Fruit fly (Drosophila melanogaster) whole organism, embryonic: ENCODE measurements around the gene msps.

Source experiments
- Atf-2 ChIP-seq: fragments of 200-800 bp; sonication (Bioruptor generic); optimal IDR thresholded peaks from 2 replicates; lab custom pipeline; 2016; ENCODE audit warnings: missing biosample characterization, missing genetic modification characterization
- Bteb2 ChIP-seq: fragments of 200-800 bp; sonication (Bioruptor generic); optimal IDR thresholded peaks from 2 replicates; lab custom pipeline; 2016; ENCODE audit warnings: missing biosample characterization, missing genetic modification characterization
- CG11456 ChIP-seq: fragments of 200-800 bp; sonication (Bioruptor generic); IDR thresholded peaks from 3 replicates; pipeline ENCODE4 v1.3.6; 2022; ENCODE audit warnings: missing biosample characterization, missing genetic modification characterization
- CG11504 ChIP-seq: fragments of 200-800 bp; sonication (Bioruptor generic); optimal IDR thresholded peaks from 3 replicates; lab custom pipeline; 2019; ENCODE audit warnings: missing biosample characterization, mild to moderate bottlenecking, missing genetic modification characterization, moderate library complexity
- CG11696 ChIP-seq: fragments of 200-800 bp; sonication (Bioruptor generic); IDR thresholded peaks from 2 replicates; pipeline ENCODE4 v1.3.6; 2022; ENCODE audit warnings: missing biosample characterization, missing genetic modification characterization
- CG12744 ChIP-seq: fragments of 200-800 bp; sonication (Bioruptor generic); optimal IDR thresholded peaks from 2 replicates; lab custom pipeline; 2016; ENCODE audit warnings: missing biosample characterization, missing genetic modification characterization
- CG13123 ChIP-seq: fragments of 200-800 bp; sonication (Bioruptor generic); optimal IDR thresholded peaks from 2 replicates; lab custom pipeline; 2016; ENCODE audit warnings: missing biosample characterization, missing genetic modification characterization
- CG13287 ChIP-seq: fragments of 200-800 bp; sonication (Bioruptor generic); IDR thresholded peaks from 2 replicates; pipeline ENCODE4 v1.3.6; 2022; ENCODE audit warnings: missing biosample characterization, missing genetic modification characterization; ENCODE audit not compliant: partially characterized antibody
- CG13296 ChIP-seq: fragments of 200-800 bp; sonication (Bioruptor generic); optimal IDR thresholded peaks from 3 replicates; lab custom pipeline; 2018; ENCODE audit warnings: missing biosample characterization, mild to moderate bottlenecking, missing genetic modification characterization
- CG15479 ChIP-seq: fragments of 200-800 bp; sonication (Bioruptor generic); optimal IDR thresholded peaks from 3 replicates; lab custom pipeline; 2019; ENCODE audit warnings: missing biosample characterization, mild to moderate bottlenecking, missing genetic modification characterization, moderate library complexity
- CG15601 ChIP-seq: fragments of 200-800 bp; sonication (Bioruptor generic); optimal IDR thresholded peaks from 3 replicates; lab custom pipeline; 2019; ENCODE audit warnings: missing biosample characterization, mild to moderate bottlenecking, missing genetic modification characterization, moderate library complexity
- CG17361 ChIP-seq: fragments of 200-800 bp; sonication (Bioruptor generic); IDR thresholded peaks from 3 replicates; pipeline ENCODE4 v1.3.6; 2022; ENCODE audit warnings: missing biosample characterization, missing genetic modification characterization
- CG18011 ChIP-seq: fragments of 200-800 bp; sonication (Bioruptor generic); optimal IDR thresholded peaks from 2 replicates; lab custom pipeline; 2017; ENCODE audit warnings: missing biosample characterization, missing genetic modification characterization, mild to moderate bottlenecking, moderate library complexity, missing genotype
- CG18262 ChIP-seq: fragments of 200-800 bp; optimal IDR thresholded peaks from 3 replicates; lab custom pipeline; 2019; ENCODE audit warnings: missing biosample characterization, mild to moderate bottlenecking, missing genetic modification characterization, moderate library complexity
- CG30431 ChIP-seq: fragments of 200-800 bp; sonication (Bioruptor generic); optimal IDR thresholded peaks from 2 replicates; lab custom pipeline; 2017; ENCODE audit warnings: missing biosample characterization, missing genetic modification characterization
- CG34376 ChIP-seq: fragments of 200-800 bp; sonication (Bioruptor generic); optimal IDR thresholded peaks from 2 replicates; lab custom pipeline; 2018; ENCODE audit warnings: missing biosample characterization, mild to moderate bottlenecking, missing genetic modification characterization
- CG4404 ChIP-seq: fragments of 200-800 bp; sonication (Bioruptor generic); IDR thresholded peaks from 2 replicates; pipeline ENCODE4 v1.3.6; 2022; ENCODE audit warnings: missing biosample characterization, missing genetic modification characterization
- CG4707 ChIP-seq: fragments of 200-800 bp; sonication (Bioruptor generic); optimal IDR thresholded peaks from 2 replicates; lab custom pipeline; 2018; ENCODE audit warnings: missing biosample characterization, mild to moderate bottlenecking, missing genetic modification characterization, moderate library complexity
- CG6175 ChIP-seq: fragments of 200-800 bp; sonication (Bioruptor generic); IDR thresholded peaks from 3 replicates; pipeline ENCODE4 v1.3.6; 2022; ENCODE audit warnings: missing biosample characterization, missing genetic modification characterization
- CG6254 ChIP-seq: fragments of 200-800 bp; sonication (Bioruptor generic); optimal IDR thresholded peaks from 3 replicates; lab custom pipeline; 2017; ENCODE audit warnings: mild to moderate bottlenecking, missing biosample characterization, missing genetic modification reagents, missing genetic modification characterization
- CG7357 ChIP-seq: fragments of 200-800 bp; sonication (Bioruptor generic); IDR thresholded peaks from 3 replicates; pipeline ENCODE4 v1.3.6; 2022; ENCODE audit warnings: missing biosample characterization, missing genetic modification characterization
- CG7372 ChIP-seq: fragments of 200-800 bp; sonication (Bioruptor generic); IDR thresholded peaks from 2 replicates; pipeline ENCODE4 v1.3.6; 2022; ENCODE audit warnings: missing biosample characterization, missing genetic modification characterization
- CG7839 ChIP-seq: fragments of 200-800 bp; sonication (Bioruptor generic); optimal IDR thresholded peaks from 3 replicates; lab custom pipeline; 2018; ENCODE audit warnings: missing biosample characterization, mild to moderate bottlenecking, missing genetic modification characterization, moderate library complexity
- CG7987 ChIP-seq: fragments of 200-800 bp; sonication (Bioruptor generic); optimal IDR thresholded peaks from 2 replicates; lab custom pipeline; 2018; ENCODE audit warnings: missing biosample characterization, mild to moderate bottlenecking, missing genetic modification characterization, moderate library complexity
- Chrac-16 ChIP-seq: fragments of 200-800 bp; sonication (Bioruptor generic); optimal IDR thresholded peaks from 3 replicates; lab custom pipeline; 2016; ENCODE audit warnings: missing biosample characterization, missing genetic modification characterization
- D19B ChIP-seq: fragments of 200-800 bp; sonication (Bioruptor generic); optimal IDR thresholded peaks from 2 replicates; lab custom pipeline; 2017; ENCODE audit warnings: missing biosample characterization, mild to moderate bottlenecking, missing genetic modification characterization
- Dref ChIP-seq: fragments of 200-800 bp; sonication (Bioruptor generic); IDR thresholded peaks from 2 replicates; pipeline ENCODE4 v1.3.6; 2022; ENCODE audit warnings: missing biosample characterization, missing genetic modification characterization
- Ets65A ChIP-seq: fragments of 200-800 bp; sonication (Bioruptor generic); peaks from one replicate; lab custom pipeline; 2016; ENCODE audit warnings: missing biosample characterization, missing genetic modification characterization
- Ets97D ChIP-seq: fragments of 200-800 bp; sonication (Bioruptor generic); optimal IDR thresholded peaks from 3 replicates; lab custom pipeline; 2016; ENCODE audit warnings: missing biosample characterization, missing genetic modification characterization
- Gug ChIP-seq: fragments of 200-800 bp; sonication (Bioruptor generic); IDR thresholded peaks from 4 replicates; pipeline ENCODE4 v1.3.6; 2022; ENCODE audit warnings: missing biosample characterization, missing genetic modification characterization
- H2.0 ChIP-seq: fragments of 200-800 bp; sonication (Bioruptor generic); IDR thresholded peaks from 2 replicates; pipeline ENCODE4 v1.3.6; 2022; ENCODE audit warnings: missing biosample characterization, missing genetic modification characterization
- Mrtf ChIP-seq: fragments of 200-800 bp; sonication (Bioruptor generic); IDR thresholded peaks from 3 replicates; pipeline ENCODE4 v1.3.6; 2022; ENCODE audit warnings: missing biosample characterization, missing genetic modification characterization
- Neu2 ChIP-seq: fragments of 200-800 bp; sonication (Bioruptor generic); optimal IDR thresholded peaks from 3 replicates; lab custom pipeline; 2016; ENCODE audit warnings: missing biosample characterization, missing genetic modification characterization, borderline replicate concordance
- ac ChIP-seq: fragments of 200-800 bp; sonication (Bioruptor generic); optimal IDR thresholded peaks from 3 replicates; lab custom pipeline; 2017; ENCODE audit warnings: missing biosample characterization, mild to moderate bottlenecking, missing genetic modification characterization
- cg ChIP-seq: fragments of 200-800 bp; sonication (Bioruptor generic); optimal IDR thresholded peaks from 3 replicates; lab custom pipeline; 2019; ENCODE audit warnings: missing biosample characterization, mild to moderate bottlenecking, missing genetic modification characterization, moderate library complexity
- corto ChIP-seq: fragments of 200-800 bp; sonication (Bioruptor generic); optimal IDR thresholded peaks from 2 replicates; lab custom pipeline; 2016; ENCODE audit warnings: missing biosample characterization, mild to moderate bottlenecking, missing genetic modification characterization, moderate library complexity
- croc ChIP-seq: fragments of 200-800 bp; sonication (Bioruptor generic); conservative IDR thresholded peaks from 3 replicates; pipeline ENCODE4 v1.3.6; 2022; ENCODE audit warnings: missing biosample characterization, missing genetic modification characterization
- crol ChIP-seq: fragments of 200-800 bp; sonication (Bioruptor generic); IDR thresholded peaks from 2 replicates; pipeline ENCODE4 v1.3.6; 2022; ENCODE audit warnings: missing biosample characterization, missing genetic modification characterization
- dati ChIP-seq: fragments of 200-800 bp; sonication (Bioruptor generic); IDR thresholded peaks from 2 replicates; pipeline ENCODE4 v1.3.6; 2022; ENCODE audit warnings: missing biosample characterization, missing genetic modification characterization
- dmrt11E ChIP-seq: fragments of 200-800 bp; sonication (Bioruptor generic); optimal IDR thresholded peaks from 3 replicates; lab custom pipeline; 2018; ENCODE audit warnings: missing biosample characterization, mild to moderate bottlenecking, missing genetic modification characterization, moderate library complexity
- dpn ChIP-seq, 2 experiments: fragments of 200-800 bp; sonication (Bioruptor generic); optimal IDR thresholded peaks; 3 replicates each; lab custom pipeline; 2016; ENCODE audit warnings: missing biosample characterization in 2 of 2, missing genetic modification characterization in 2 of 2
- kay ChIP-seq: fragments of 200-800 bp; sonication (Bioruptor generic); optimal IDR thresholded peaks from 2 replicates; lab custom pipeline; 2016; ENCODE audit warnings: missing biosample characterization, missing genetic modification characterization
- lola ChIP-seq, 3 experiments: fragments of >200 bp in 2 of 3; fragments of 200-800 bp in 1 of 3; sonication (Bioruptor generic) in 1 of 3; optimal IDR thresholded peaks; 2 replicates each; lab custom pipeline; 2017 to 2019; ENCODE audit warnings: missing biosample characterization in 3 of 3, missing genetic modification characterization in 3 of 3, mild to moderate bottlenecking in 1 of 3, moderate library complexity in 1 of 3
- onecut ChIP-seq: fragments of 200-800 bp; sonication (Bioruptor generic); IDR thresholded peaks from 2 replicates; pipeline ENCODE4 v1.3.6; 2022; ENCODE audit warnings: missing biosample characterization, missing genetic modification characterization
- psq ChIP-seq: fragments of 200-800 bp; sonication (Bioruptor generic); optimal IDR thresholded peaks from 2 replicates; lab custom pipeline; 2017; ENCODE audit warnings: missing biosample characterization, missing genetic modification characterization
- sr ChIP-seq: fragments of 200-800 bp; sonication (Bioruptor generic); IDR thresholded peaks from 3 replicates; pipeline ENCODE4 v1.3.6; 2022; ENCODE audit warnings: missing biosample characterization, missing genetic modification characterization
- stwl ChIP-seq: fragments of 200-800 bp; sonication (Bioruptor generic); optimal IDR thresholded peaks from 3 replicates; lab custom pipeline; 2018; ENCODE audit warnings: missing biosample characterization, mild to moderate bottlenecking, missing genetic modification characterization, moderate library complexity
- z ChIP-seq: fragments of 200-800 bp; sonication (Bioruptor generic); IDR thresholded peaks from 3 replicates; pipeline ENCODE4 v1.3.6; 2022; ENCODE audit warnings: missing biosample characterization, missing genetic modification characterization

The msps gene

DNA sequence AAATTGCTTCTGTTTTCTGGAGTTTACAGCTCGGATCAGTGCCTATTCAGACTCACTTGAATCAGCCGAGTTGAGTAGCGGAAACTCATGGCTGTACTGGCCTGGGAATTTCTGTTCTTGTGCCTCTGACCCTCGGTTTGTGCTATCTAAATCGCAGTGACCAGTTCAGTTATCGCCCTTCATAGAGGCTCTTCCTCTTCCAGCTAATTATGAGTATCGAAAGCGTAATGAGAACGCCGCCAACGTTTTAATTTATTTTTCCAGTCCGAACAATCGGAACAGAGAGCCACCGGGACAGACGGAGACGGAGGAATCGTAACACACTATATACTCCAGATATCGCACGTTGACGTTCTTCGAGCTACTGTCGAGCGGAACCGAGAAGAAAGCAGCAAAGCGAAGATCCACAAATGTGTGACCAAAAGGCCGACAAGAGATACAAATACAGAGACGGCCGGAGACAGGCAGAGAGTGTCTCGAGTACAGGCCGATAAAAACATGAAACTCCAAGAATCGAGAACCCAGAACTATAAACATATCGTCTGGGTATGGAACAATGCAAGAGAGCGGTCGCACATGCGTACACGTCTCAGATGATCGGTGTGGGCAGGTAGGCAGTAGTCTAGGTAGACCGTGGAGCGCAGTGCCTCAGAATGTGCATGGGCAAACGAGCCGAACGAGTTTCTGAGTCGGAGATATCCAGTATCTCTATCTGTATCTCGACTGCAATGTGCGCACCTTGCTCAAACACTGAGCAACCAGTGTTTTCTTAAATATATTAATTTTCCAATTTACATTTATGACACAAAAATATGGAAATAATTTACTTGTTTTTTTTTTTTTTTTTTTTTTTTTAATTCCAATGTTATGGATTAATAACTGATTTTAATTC lies 21.3 kb downstream of the msps start (continued):
- peak; percentile 66 for TF ChIP-seq CG13123 (GFP tag; lab: Kevin White, UChicago)
- TF ChIP-seq CG18262 (tag; lab: Kevin White, UChicago) = peak; percentile 92
- TF ChIP-seq Neu2 (GFP tag; lab: Kevin White, UChicago) = no peak
- peak; percentile 98 for TF ChIP-seq CG11504
- peak; percentile 55 for TF ChIP-seq onecut (GFP tag; lab: Robert Waterston, UW)
- no peak for TF ChIP-seq Ets97D (GFP tag; lab: Kevin White, UChicago)
- TF ChIP-seq H2.0 (GFP tag; lab: Robert Waterston, UW) = peak; percentile 75
- peak; percentile 63 for TF ChIP-seq kay (GFP tag; lab: Kevin White, UChicago)
- TF ChIP-seq stwl = peak; percentile 6
- peak; percentile 47 for TF ChIP-seq corto (GFP tag; lab: Kevin White, UChicago)
- TF ChIP-seq CG7372 (GFP tag; lab: Robert Waterston, UW) = 0 out of 2 replicates have a peak, but pooled peaks have one; percentile 14
- TF ChIP-seq CG4404 (GFP tag; lab: Robert Waterston, UW) = peak; percentile 68
- TF ChIP-seq CG11696 (GFP tag; lab: Robert Waterston, UW) = peak; percentile 57; the same call in 1 of the 2 replicates
- TF ChIP-seq sr (GFP tag; lab: Robert Waterston, UW) = no peak
- TF ChIP-seq psq (GFP tag; lab: Kevin White, UChicago) = peak; percentile 56
- TF ChIP-seq Dref (GFP tag; lab: Robert Waterston, UW) = no peak
- peak; percentile 58 for TF ChIP-seq CG7839
- peak; percentile 54 for TF ChIP-seq CG12744 (GFP tag; lab: Kevin White, UChicago)
- TF ChIP-seq Gug (GFP tag; lab: Robert Waterston, UW) = peak; percentile 21; the same call in 1 of the 4 replicates
- no peak for TF ChIP-seq CG7987 (GFP tag; lab: Kevin White, UChicago)
- no peak for TF ChIP-seq CG6175 (GFP tag; lab: Robert Waterston, UW)
- peak; percentile 42; the same call in 1 of the 3 replicates for TF ChIP-seq Mrtf (GFP tag; lab: Robert Waterston, UW)
- TF ChIP-seq CG15479 (GFP tag; lab: Kevin White, UChicago) = peak; percentile 97
- TF ChIP-seq Bteb2 = peak; percentile 23
- TF ChIP-seq CG11456 (GFP tag; lab: Robert Waterston, UW) = 0 out of 3 replicates have a peak, but pooled peaks have one; percentile 26
- TF ChIP-seq CG13287 (GFP tag; lab: Robert Waterston, UW) = no peak
- peak; percentile 85 for TF ChIP-seq Ets65A (GFP tag; lab: Kevin White, UChicago)
- TF ChIP-seq cg = peak; percentile 45
- TF ChIP-seq CG13296 (GFP tag; lab: Kevin White, UChicago) = no peak
- peak; percentile 0 for TF ChIP-seq CG4707 (GFP tag; lab: Kevin White, UChicago)
- no peak for TF ChIP-seq ac (GFP tag; lab: Kevin White, UChicago)
- TF ChIP-seq Chrac-16 = peak; percentile 76
- TF ChIP-seq dpn (GFP tag; optimal IDR thresholded peaks at IDR 0.05; lab: Kevin White, UChicago) = peak; percentile 15 to 77
- no peak for TF ChIP-seq D19B
- peak; percentile 25 for TF ChIP-seq CG18011 (GFP tag; lab: Kevin White, UChicago)
- peak; percentile 41 for TF ChIP-seq CG15601
- peak; percentile 58; the same call in 2 of the 3 replicates for TF ChIP-seq CG17361 (GFP tag; lab: Robert Waterston, UW)
- TF ChIP-seq CG7357 (GFP tag; lab: Robert Waterston, UW) = peak; percentile 51; the same call in 1 of the 3 replicates
- peak in 1 of 3 experiments; percentile 72 for TF ChIP-seq lola (GFP tag; optimal IDR thresholded peaks at IDR 0.05; lab: Kevin White, UChicago)
- TF ChIP-seq CG34376 (GFP tag; lab: Kevin White, UChicago) = no peak
- peak; percentile 88 for TF ChIP-seq dmrt11E (tag; lab: Kevin White, UChicago)
- TF ChIP-seq croc (GFP tag; lab: Robert Waterston, UW) = peak; percentile 72
- TF ChIP-seq CG6254 = peak; percentile 63
- TF ChIP-seq z = 0 out of 3 replicates have a peak, but pooled peaks have one; percentile 53
- TF ChIP-seq crol (GFP tag; lab: Robert Waterston, UW) = no peak
- no peak for TF ChIP-seq dati
- TF ChIP-seq CG30431 (GFP tag; lab: Kevin White, UChicago) = no peak
- peak; percentile 28 for TF ChIP-seq Atf-2 (GFP tag; lab: Kevin White, UChicago)
